Fruit fly (Drosophila melanogaster) whole organism, larva: ENCODE data around the gene cl.

Experiments
- noc ChIP-seq: fragments of 200-800 bp; sonication (Bioruptor generic); optimal IDR thresholded peaks from 3 replicates; lab custom pipeline; 2019; ENCODE audit warnings: missing biosample characterization, mild to moderate bottlenecking, missing genetic modification characterization, moderate library complexity

cl gene

DNA sequence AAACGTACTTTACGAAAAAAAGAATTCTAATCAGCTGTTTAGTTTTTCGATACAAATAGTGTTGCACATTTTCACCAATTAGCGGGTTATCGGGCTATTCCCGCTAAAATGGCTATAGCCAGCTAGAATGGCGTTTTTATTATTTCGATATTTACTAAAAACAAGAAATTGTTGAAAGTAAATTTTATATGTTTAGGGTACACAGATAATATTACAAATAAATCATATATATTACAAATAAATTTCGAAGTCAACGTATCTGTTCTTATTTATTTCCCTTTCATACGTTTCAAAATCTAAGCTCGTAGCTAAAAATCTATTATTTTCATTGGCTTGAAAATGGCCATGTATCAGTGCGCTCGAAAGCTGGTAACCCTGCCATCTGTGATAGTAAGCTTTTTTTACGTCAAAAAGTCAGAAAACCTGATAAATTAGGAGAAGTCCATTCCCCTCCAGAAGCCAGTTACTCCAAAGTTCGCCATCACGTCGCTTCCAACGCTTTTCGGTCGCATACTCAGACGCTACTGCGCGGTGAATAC lies at the start of gene cl, which contains the start of gene CG7382:
cl (plus strand) TSS at position 290 of the 539 bp plus-strand sequence.
CG7382 (minus strand) TSS at position 51 of the 539 bp plus-strand sequence.
- TF ChIP-seq noc: no peak

DNA sequence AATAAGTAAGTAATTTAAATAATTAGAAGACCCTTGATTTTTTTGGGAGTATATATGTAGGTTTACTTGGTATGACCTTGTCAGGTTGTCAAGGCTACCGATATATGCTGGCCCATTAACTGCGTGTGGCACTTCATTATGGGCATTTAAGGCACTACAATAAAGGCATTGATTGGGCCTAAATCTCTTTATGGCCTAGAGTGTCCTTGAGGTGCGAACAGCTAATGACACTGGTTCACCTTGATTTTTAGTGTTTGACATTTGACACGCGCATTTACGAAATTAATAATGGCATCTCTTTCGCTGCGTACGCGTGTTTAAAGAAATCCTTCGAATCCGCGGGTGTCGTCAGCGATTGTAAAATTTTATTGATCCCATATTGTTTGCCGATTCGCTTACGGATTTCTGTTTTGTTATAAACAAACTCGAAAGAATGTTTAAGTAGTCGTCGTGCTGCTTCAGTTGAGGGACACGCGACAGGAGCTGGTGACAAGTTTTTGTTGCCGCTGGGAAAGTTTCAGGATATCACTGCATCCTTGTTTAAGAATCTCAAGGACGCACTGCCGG lies 46.0 kb upstream of the cl start:
- TF ChIP-seq noc: no peak

DNA sequence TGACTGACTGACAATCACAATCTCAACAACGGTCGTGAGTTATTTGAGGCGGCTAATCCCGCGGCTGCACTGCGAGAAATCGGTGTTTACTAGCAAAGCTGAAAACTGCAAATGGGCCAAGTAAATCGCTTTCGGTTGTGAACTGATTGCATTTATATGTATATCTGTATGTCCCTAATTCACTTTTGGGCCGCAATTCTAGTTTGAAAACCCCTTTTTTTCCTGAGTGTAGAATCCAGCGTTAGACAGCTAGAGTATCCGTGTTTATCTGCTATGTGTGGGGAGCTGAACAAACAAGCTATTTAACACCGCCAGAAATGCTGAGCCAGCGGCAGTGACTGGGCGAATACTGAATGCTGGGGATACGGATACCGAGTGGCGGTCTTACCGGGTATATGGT lies 43.2 kb upstream of the cl start:
- TF ChIP-seq noc: peak; percentile 48

DNA sequence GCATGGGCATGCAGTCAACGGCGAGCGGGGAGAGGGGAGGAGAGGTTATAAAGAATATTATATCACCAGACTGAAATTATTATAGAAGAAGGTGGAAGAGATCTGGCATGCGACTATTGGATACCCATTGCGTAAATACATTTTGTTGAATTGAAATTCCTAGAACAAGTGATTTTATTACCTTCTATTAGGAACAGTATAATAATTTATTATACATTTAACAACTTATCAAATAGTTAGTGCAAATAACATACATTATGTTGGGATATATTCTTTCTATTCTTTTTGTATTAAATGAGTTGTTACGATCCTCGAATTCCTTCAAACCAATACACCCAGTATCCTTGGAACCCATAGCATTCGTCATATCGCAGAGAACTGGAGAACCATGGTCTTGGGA lies 41.7 kb upstream of the cl start:
- no peak for TF ChIP-seq noc

DNA sequence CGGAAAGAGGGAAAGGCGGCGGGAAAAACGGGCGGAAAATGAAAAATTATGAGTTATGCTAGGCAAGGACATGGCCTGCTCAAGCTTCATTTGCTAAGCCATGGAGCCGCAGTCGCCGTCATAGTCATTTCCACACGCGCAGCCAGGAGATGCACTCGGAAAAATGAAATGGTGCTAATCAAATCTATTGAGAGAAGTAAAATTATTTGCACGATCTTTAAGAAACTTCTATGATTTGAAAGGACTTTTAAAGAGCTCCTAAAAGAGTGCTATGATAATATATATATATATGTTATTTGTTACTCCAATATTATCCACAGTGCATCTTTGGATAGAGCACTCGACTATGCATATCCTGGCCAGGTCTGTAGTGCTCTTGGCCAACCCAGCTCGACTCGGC lies 40.8 kb upstream of the cl start:
- no peak for TF ChIP-seq noc

DNA sequence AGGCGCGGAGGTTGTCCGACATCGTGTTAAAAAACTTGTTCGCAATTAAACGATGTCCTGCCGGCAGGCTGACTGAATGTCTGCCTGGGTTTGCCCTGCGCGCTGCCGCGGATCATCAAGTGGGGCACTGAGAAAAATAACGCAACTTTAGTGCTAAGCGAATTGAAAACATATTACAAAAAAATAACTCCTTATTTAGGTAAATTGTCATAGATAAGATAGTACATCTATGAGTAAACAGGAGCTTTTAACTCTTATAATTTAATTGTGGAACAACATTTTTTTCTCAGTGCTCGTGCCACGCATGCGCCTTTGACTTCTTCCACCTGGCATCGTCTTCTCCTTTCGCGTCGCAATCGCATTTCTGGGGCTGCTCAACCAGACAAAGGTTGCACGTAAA lies 40.0 kb upstream of the cl start:
- no peak for TF ChIP-seq noc

DNA sequence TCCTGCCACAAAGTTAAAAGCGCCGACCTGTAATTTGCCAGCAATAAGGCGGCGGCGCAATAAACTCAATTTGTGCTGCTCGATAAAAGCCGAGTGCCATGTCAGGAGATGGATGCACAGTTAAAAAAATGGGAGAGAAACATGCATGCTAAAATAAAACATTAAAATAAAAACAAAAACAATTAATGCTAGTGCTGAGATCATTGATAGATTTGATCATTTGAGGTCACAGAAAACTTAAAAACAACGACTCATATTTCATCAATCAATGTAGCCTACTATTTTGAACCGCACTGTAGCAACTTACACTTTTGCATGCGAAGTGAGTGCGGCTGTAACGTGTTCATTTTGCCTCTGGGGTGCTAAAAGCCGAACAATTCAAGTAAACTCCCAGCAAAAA lies 36.8 kb upstream of the cl start:
- no peak for TF ChIP-seq noc

DNA sequence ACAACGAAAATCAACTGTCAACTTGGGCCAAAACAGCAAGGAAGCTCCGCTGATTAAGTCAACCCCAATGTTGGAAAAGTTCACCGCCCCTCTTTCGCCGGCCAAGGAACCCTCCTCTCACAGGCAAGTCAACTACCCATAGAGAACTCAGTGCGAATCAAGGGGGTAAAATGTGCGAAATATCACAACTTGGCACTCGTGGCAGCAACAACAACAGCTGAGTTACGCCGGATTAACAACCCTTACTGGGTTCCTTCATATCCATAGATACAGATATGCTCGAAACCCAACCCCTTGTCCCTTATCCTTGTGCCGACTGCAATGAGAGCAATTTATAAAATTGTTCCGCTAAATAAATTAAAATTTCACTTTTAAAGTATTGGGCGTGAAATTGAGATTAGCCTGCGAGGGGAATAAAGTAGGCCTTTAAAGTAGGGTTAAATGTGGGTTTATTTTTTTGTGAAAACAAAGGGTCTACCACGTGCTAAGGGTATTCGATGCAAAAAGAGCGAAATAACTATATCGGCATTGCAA lies 30.8 kb upstream of the cl start:
- TF ChIP-seq noc: no peak

DNA sequence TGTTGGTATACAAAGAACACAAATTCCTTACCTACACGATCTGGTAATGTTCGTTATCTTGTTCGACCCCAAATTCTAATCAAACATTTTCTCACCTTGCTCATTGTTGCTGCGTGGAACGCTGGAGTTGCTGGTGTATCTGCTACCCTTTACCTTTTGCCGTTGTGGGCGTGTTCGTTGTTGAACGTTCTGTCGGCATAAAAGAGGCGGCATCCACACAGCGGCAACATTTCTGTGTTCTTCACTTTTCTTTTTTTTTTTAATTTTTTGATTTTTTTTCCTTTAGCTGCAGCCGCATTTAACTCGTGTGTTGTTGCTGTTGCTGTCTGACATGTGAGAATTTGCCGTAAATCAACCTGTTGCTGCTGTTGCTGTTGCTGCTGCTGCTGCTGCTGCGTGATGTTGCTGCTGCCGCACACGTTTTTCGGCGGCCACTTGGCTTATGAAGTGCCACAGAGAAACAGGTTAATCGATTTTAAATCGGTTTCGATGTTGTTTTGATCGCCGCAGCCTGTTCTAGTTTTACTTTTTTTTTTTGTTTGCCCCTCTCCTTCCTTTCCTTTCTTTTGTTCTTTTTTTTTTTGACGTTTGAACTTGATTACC lies 30.1 kb upstream of the cl start:
- no peak for TF ChIP-seq noc

DNA sequence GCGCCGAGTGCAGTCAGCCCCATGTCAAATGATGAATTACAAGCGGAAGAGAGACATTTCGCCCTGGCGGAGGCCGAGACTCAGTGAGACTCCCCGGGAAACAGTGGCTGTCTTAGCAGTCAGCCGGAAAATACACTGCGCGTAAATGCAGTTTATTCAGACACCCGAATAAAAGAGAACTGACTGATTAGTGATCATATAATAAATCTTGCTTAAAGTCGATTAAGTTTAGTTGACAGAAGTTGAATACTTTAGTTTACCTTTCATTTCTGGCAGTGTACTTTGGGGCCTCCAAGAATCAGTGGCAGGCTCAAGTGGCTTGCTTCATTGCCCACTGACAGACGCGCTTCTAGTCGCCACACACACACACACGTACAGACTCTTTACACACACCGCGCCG lies 28.7 kb upstream of the cl start:
- TF ChIP-seq noc: no peak

DNA sequence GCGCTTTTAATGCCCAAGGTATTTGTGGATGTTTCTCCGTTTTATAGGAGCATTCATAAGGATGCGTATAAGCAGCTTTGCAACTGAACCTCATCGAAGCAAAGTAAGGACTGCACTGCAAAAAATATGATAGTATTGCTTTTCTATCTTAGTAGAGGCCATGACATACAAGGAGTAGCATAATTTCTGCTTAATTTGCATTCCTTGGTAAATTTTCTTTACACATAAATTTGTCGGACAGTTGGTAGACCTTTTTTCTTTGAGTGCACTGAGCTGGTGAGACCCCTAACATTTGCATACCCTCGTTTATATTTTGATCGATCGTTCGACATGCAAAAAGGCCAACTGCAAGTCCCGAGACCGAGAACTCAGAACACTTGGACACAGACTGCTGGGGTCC lies 27.0 kb upstream of the cl start:
- TF ChIP-seq noc: no peak

DNA sequence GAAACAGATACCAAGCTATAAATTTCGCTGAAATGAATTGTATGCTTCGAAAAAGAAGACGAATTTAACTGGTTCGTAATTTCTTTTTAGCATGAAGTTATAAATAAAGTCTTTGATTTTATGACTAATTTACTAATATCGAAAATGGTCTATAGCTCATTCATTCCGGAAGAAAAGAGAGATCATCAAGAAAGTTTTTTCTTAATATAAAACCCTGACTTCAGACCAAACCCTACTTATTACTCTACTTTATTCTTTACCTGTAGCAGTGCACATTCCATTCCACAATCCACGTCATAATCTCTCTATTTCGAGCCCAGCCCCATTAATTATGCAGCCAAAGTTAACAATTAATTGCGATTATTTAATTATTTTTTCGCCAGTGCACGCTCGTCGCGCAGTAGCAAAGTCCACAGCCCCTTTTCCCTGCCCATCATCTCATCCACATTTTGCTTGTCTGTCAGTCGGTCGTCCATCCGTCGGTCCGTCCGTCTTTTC lies 26.0 kb upstream of the cl start:
- no peak for TF ChIP-seq noc

DNA sequence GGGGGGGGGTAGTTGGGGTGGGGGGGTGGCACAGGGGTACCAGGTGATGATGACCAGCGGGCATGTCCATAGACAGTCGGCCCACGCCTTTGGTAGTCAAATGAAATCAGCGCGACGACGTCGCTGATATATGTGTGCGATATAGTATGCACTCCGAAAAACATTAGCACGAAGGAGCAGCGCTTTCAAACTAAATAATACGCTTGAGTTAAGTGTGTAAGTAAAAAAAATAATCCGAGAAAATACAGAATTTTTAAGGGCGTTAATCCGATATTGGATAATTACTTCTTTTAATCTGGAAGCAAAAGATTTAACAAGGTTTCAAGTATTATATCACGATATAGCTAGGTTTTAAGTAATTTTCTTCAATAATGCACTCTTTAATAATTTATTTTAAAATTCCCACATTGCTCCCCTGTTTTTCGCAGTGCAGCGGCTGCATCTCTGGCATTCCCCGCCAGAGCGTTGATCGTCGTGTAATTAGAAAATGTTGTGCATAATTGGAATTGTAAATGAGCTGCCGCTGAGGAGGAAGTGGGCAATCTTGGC lies 25.1 kb upstream of the cl start:
- no peak for TF ChIP-seq noc

DNA sequence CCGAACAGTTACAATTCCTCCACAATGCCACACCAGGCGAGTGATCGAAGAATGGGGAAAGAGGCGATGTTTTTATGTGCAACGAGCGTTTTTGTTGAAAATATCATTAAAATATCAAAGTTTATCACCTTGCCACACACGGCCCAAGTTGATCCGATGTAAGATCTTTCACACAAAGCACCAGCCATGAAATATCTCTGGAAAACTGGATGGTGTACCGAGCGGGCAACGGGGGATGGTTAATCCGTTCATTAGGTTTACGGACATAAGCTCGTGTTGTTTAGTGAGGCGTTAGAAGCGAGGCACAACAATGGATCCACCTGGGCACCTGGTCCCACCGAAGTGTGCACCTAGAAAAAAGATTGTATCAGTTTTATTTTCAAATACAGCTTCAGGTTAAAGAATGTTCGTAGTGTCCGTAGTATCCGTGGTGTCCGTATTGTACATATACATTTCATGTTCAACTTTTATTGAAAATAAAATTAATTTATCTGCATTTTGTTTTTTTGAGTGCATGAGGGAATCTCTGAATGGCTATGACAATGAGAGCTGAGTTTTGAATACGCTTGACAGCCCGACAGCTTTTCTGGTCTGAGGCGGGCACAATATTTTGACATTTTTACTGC lies 23.4 kb upstream of the cl start:
- TF ChIP-seq noc: no peak

DNA sequence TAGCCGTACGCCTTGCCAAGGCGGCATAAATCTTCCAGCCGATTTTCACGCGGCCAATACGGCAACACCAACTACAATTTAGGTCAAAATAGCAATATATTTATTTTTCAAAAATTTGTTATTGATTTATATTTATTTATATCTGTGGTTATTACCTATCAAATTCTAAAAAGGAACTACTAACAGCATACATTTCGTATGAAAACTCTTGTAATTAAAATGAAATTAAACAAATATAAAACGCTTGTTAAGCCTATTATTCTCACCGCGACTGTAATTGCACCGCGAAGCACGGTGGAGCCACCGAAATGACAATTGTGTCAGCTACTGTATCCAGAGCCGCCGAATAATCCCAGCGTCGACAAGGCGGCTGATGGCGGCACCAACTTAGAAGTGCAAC lies 20.5 kb upstream of the cl start:
- TF ChIP-seq noc: no peak

DNA sequence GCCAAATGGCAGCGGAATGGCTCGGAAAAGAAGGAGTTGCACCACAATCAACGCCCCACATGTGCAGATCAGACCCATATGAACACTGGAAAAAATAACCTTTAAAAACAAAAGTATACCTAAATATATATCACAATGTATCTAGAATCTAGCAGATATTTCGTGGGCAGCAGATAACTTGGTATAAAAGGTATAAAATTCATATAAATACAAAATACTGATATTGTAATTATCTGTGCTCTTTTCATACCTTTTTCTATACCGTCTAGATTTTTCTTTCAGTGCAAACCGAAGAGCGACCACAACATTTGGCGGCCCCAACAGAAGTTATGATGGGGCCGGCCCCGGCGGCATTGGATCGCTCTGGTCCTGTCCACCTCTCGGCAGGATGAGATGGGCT lies 18.6 kb upstream of the cl start:
- no peak for TF ChIP-seq noc

DNA sequence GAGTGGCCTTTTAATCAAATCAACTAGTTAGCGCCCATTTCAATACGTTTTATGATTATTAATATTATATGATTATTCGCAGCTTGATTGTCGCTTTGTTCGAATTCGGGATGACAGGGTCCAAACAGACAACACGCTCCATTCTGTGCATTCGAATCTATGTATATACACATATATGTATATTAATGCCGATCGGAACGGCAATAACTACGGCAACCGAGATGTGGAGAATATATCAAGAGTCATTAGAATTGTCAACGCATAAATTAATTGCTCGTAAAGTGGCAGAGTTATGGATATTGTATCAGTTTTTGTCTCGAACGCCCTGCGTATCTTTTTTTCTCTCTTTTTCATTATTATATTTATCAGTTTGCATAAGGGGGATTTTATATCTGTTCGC lies 17.1 kb upstream of the cl start:
- no peak for TF ChIP-seq noc
